Worm (Caenorhabditis elegans) whole organism, L3 larva: ENCODE measurements around the gene cox-10.

ENCODE experiments used
- ceh-82 ChIP-seq: fragments of 150-350 bp; optimal IDR thresholded peaks from 2 replicates; lab custom pipeline; 2014; ENCODE audit warnings: missing biosample characterization, missing genetic modification characterization
- fkh-10 ChIP-seq: sonication (generic microtip); optimal IDR thresholded peaks from 2 replicates; lab custom pipeline; 2017; ENCODE audit warnings: missing biosample characterization, missing genetic modification reagents, missing genetic modification characterization
- jun-1 ChIP-seq: fragments of 150-350 bp; optimal IDR thresholded peaks from 2 replicates; lab custom pipeline; 2014; ENCODE audit warnings: missing biosample characterization, missing genetic modification reagents, missing genetic modification characterization
- mdl-1 ChIP-seq: fragments of 150-350 bp; optimal IDR thresholded peaks from 2 replicates; lab custom pipeline; 2014; ENCODE audit warnings: missing biosample characterization, missing genetic modification characterization
- nhr-76 ChIP-seq: fragments of 150-350 bp; sonication (generic microtip); optimal IDR thresholded peaks from 5 replicates; lab custom pipeline; 2014; ENCODE audit warnings: missing biosample characterization, missing genetic modification characterization
- pha-4 ChIP-seq: fragments of 150-350 bp; optimal IDR thresholded peaks from 2 replicates; lab custom pipeline; 2014; ENCODE audit warnings: missing biosample characterization, missing genetic modification reagents, missing genetic modification characterization
- sea-2 ChIP-seq: fragments of 150-350 bp; sonication (generic microtip); optimal IDR thresholded peaks from 4 replicates; lab custom pipeline; 2014; ENCODE audit warnings: missing biosample characterization, missing genetic modification reagents, missing genetic modification characterization
- unc-39 ChIP-seq: sonication (generic microtip); optimal IDR thresholded peaks from 4 replicates; lab custom pipeline; 2017; ENCODE audit warnings: missing biosample characterization, missing genetic modification characterization
- ztf-11 ChIP-seq: fragments of 150-350 bp; optimal IDR thresholded peaks from 2 replicates; lab custom pipeline; 2014; ENCODE audit warnings: missing biosample characterization, missing genetic modification characterization

- TF ChIP-seq nhr-76 (tag; lab: Kevin White, UChicago) (no peak), sea-2 (GFP tag; lab: Kevin White, UChicago) (no peak), pha-4 (tag; lab: Kevin White, UChicago) (no peak), mdl-1 (tag; lab: Kevin White, UChicago) (no peak), ztf-11 (no peak), ceh-82 (tag; lab: Kevin White, UChicago) (no peak), jun-1 (tag; lab: Kevin White, UChicago) (no peak), unc-39 (tag; lab: Kevin White, UChicago) (no peak), fkh-10 (GFP tag; lab: Kevin White, UChicago) (no peak)
Measured at ce11 chrII:12726704-12727103, 47.0 kb downstream of the cox-10 start.
